ENCODE assay signal across 4 fruit fly cellular contexts in the genomic region with DNA sequence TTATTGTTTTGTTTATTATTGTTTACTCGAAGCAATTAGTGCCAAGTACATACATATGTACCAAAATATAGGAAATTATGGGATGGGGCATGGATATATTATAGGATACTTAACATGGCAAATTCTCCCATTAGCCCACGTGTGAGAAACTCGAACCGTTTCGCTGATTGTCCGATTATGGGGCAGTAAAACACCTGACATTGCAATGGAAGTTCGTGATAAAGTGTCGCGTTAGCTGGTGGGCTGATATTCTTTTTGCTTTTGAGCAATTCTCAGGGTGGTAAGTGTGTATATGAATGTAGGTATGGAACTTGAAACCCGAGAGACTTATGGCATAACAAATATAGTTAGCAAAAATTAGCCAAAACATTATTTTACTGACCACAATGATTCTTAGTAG.
TF ChIP-seq lines count a peak whose summit lies in the region.

No protein-coding gene starts in this region.

- no peak for TF ChIP-seq CTCF in whole organism, embryonic (GFP tag; optimal IDR thresholded peaks at IDR 0.05; lab: Kevin White, UChicago)

TF ChIP-seq in whole organism, adult, 20 proteins besides CTCF, POLR2A, EP300 and RAD21:
- TF ChIP-seq CG5204 (GFP tag; optimal IDR thresholded peaks at IDR 0.05; lab: Kevin White, UChicago): no peak
- peak; percentile 30 for TF ChIP-seq bab1 (GFP tag; optimal IDR thresholded peaks at IDR 0.05; lab: Kevin White, UChicago)
- no peak for TF ChIP-seq CG12768 (GFP tag; optimal IDR thresholded peaks at IDR 0.05; lab: Kevin White, UChicago)
- no peak for TF ChIP-seq cnc (optimal IDR thresholded peaks at IDR 0.05; lab: Kevin White, UChicago)
- TF ChIP-seq Mnt (GFP tag; optimal IDR thresholded peaks at IDR 0.05; lab: Kevin White, UChicago): peak; percentile 49
- no peak for TF ChIP-seq toe (GFP tag; optimal IDR thresholded peaks at IDR 0.05; lab: Kevin White, UChicago)
- no peak for TF ChIP-seq kay (GFP tag; lab: Kevin White, UChicago; ENCODE audit: borderline replicate concordance)
- TF ChIP-seq Hr96 (GFP tag; optimal IDR thresholded peaks at IDR 0.05; lab: Kevin White, UChicago): no peak
- TF ChIP-seq ovo (GFP tag; optimal IDR thresholded peaks at IDR 0.05; lab: Kevin White, UChicago): no peak
- no peak for TF ChIP-seq Crg-1 (GFP tag; optimal IDR thresholded peaks at IDR 0.05; lab: Kevin White, UChicago)
- TF ChIP-seq Clk (GFP tag; optimal IDR thresholded peaks at IDR 0.05; lab: Kevin White, UChicago): no peak
- TF ChIP-seq CG1620 (GFP tag; optimal IDR thresholded peaks at IDR 0.05; lab: Kevin White, UChicago): peak; percentile 2
- no peak for TF ChIP-seq CG33017 (tag; optimal IDR thresholded peaks at IDR 0.05; lab: Kevin White, UChicago)
- TF ChIP-seq CG7045 (GFP tag; optimal IDR thresholded peaks at IDR 0.05; lab: Kevin White, UChicago): no peak
- TF ChIP-seq cic (GFP tag; optimal IDR thresholded peaks at IDR 0.05; lab: Kevin White, UChicago): no peak
- TF ChIP-seq CG14711 (tag; optimal IDR thresholded peaks at IDR 0.05; lab: Kevin White, UChicago): no peak
- TF ChIP-seq pad (GFP tag; optimal IDR thresholded peaks at IDR 0.05; lab: Kevin White, UChicago): no peak
- no peak for TF ChIP-seq CG11617 (GFP tag; optimal IDR thresholded peaks at IDR 0.05; lab: Kevin White, UChicago)
- TF ChIP-seq tj (GFP tag; optimal IDR thresholded peaks at IDR 0.05; lab: Kevin White, UChicago): peak; percentile 98
- peak; percentile 40 for TF ChIP-seq CG7101 (tag; optimal IDR thresholded peaks at IDR 0.05; lab: Kevin White, UChicago)

TF ChIP-seq in whole organism, embryonic, 481 proteins besides CTCF, POLR2A, EP300 and RAD21 (continues in another document):
- TF ChIP-seq inv (GFP tag; IDR thresholded peaks at IDR 0.05; lab: Robert Waterston, UW; ENCODE audit: partially characterized antibody) (no peak), pnt (GFP tag; optimal IDR thresholded peaks at IDR 0.05; lab: Kevin White, UChicago) (no peak), CG10543 (GFP tag; optimal IDR thresholded peaks at IDR 0.05; lab: Kevin White, UChicago) (peak; percentile 7), CrebB (tag; optimal IDR thresholded peaks at IDR 0.05; lab: Kevin White, UChicago) (peak; percentile 4), Scr (GFP tag; IDR thresholded peaks at IDR 0.05; lab: Robert Waterston, UW; ENCODE audit: partially characterized antibody) (no peak), bigmax (GFP tag; optimal IDR thresholded peaks at IDR 0.05; lab: Kevin White, UChicago) (no peak), Oli (tag; optimal IDR thresholded peaks at IDR 0.05; lab: Kevin White, UChicago) (no peak), Nf-YB (GFP tag; optimal IDR thresholded peaks at IDR 0.05; lab: Kevin White, UChicago) (no peak), CG8089 (GFP tag; optimal IDR thresholded peaks at IDR 0.05; lab: Kevin White, UChicago) (no peak), sug (tag; optimal IDR thresholded peaks at IDR 0.05; lab: Kevin White, UChicago) (peak; percentile 60), BEAF-32 (GFP tag; optimal IDR thresholded peaks at IDR 0.05; lab: Kevin White, UChicago) (no peak), CG2712 (tag; optimal IDR thresholded peaks at IDR 0.05; lab: Kevin White, UChicago) (no peak), MESR4 (GFP tag; optimal IDR thresholded peaks at IDR 0.05; lab: Kevin White, UChicago) (no peak), CG8290 (GFP tag; optimal IDR thresholded peaks at IDR 0.05; lab: Kevin White, UChicago) (no peak), CG8290 (tag; optimal IDR thresholded peaks at IDR 0.05; lab: Kevin White, UChicago) (peak in 1 of 2 experiments; percentile 47), CG11398 (GFP tag; optimal IDR thresholded peaks at IDR 0.05; lab: Kevin White, UChicago) (no peak), CG31365 (tag; optimal IDR thresholded peaks at IDR 0.05; lab: Kevin White, UChicago) (no peak), CG15269 (tag; optimal IDR thresholded peaks at IDR 0.05; lab: Kevin White, UChicago) (peak; percentile 26), Ptx1 (GFP tag; IDR thresholded peaks at IDR 0.05; lab: Robert Waterston, UW) (no peak), CHES-1-like (GFP tag; optimal IDR thresholded peaks at IDR 0.05; lab: Kevin White, UChicago) (no peak), gce (GFP tag; IDR thresholded peaks at IDR 0.05; lab: Robert Waterston, UW) (no peak), CG10979 (tag; optimal IDR thresholded peaks at IDR 0.05; lab: Kevin White, UChicago) (no peak), CG14014 (GFP tag; IDR thresholded peaks at IDR 0.05; lab: Robert Waterston, UW) (peak; percentile 15; the same call in 1 of the 2 replicates)

TF ChIP-seq in whole organism, prepupa, 60 proteins besides CTCF, POLR2A, EP300 and RAD21:
- TF ChIP-seq vri (GFP tag; optimal IDR thresholded peaks at IDR 0.05; lab: Kevin White, UChicago) (peak; percentile 19), Ets21C (GFP tag; optimal IDR thresholded peaks at IDR 0.05; lab: Kevin White, UChicago) (no peak)
TF ChIP-seq in whole organism, prepupa: peak in this region for 1.

TF ChIP-seq in whole organism, wandering third instar larva, 38 proteins besides CTCF, POLR2A, EP300 and RAD21:
- TF ChIP-seq jim (GFP tag; optimal IDR thresholded peaks at IDR 0.05; lab: Kevin White, UChicago) (no peak), Hr83 (GFP tag; optimal IDR thresholded peaks at IDR 0.05; lab: Kevin White, UChicago; ENCODE audit: poor library complexity, severe bottlenecking) (peak; percentile 10), ey (GFP tag; optimal IDR thresholded peaks at IDR 0.05; lab: Kevin White, UChicago) (no peak), tai (GFP tag; optimal IDR thresholded peaks at IDR 0.05; lab: Kevin White, UChicago) (no peak), sv (GFP tag; optimal IDR thresholded peaks at IDR 0.05; lab: Kevin White, UChicago) (no peak)
